Fruit fly (Drosophila melanogaster) whole organism, embryonic: ENCODE results near the gene dnc.

Experiments
- Ada2b ChIP-seq: fragments of 200-800 bp; sonication (Bioruptor generic); IDR thresholded peaks from 2 replicates; pipeline ENCODE4 v1.3.6; 2022; ENCODE audit warnings: missing biosample characterization, missing genetic modification characterization
- B-H1 ChIP-seq: fragments of 200-800 bp; sonication (Bioruptor generic); IDR thresholded peaks from 3 replicates; pipeline ENCODE4 v1.3.6; 2022; ENCODE audit warnings: missing biosample characterization, missing genetic modification characterization
- C15 ChIP-seq: fragments of 200-800 bp; sonication (Bioruptor generic); IDR thresholded peaks from 3 replicates; pipeline ENCODE4 v1.3.6; 2022; ENCODE audit warnings: missing biosample characterization, missing genetic modification characterization
- CG11085 ChIP-seq: fragments of 200-800 bp; sonication (Bioruptor generic); IDR thresholded peaks from 2 replicates; pipeline ENCODE4 v1.3.6; 2022; ENCODE audit warnings: missing biosample characterization, missing genetic modification characterization
- CG11695 ChIP-seq: fragments of 200-800 bp; sonication (Bioruptor generic); IDR thresholded peaks from 3 replicates; pipeline ENCODE4 v1.3.6; 2022; ENCODE audit warnings: missing biosample characterization, missing genetic modification characterization
- CG12942 ChIP-seq: fragments of 200-800 bp; sonication (Bioruptor generic); optimal IDR thresholded peaks from 3 replicates; lab custom pipeline; 2016; ENCODE audit warnings: missing biosample characterization, missing genetic modification characterization
- CG14050 ChIP-seq: fragments of 200-800 bp; sonication (Bioruptor generic); IDR thresholded peaks from 3 replicates; pipeline ENCODE4 v1.3.6; 2022; ENCODE audit warnings: missing biosample characterization, missing genetic modification characterization
- CG14965 ChIP-seq: fragments of 200-800 bp; sonication (Bioruptor generic); optimal IDR thresholded peaks from 2 replicates; lab custom pipeline; 2016; ENCODE audit warnings: missing biosample characterization, missing genetic modification characterization, borderline replicate concordance
- CG1529 ChIP-seq: fragments of 200-800 bp; sonication (Bioruptor generic); optimal IDR thresholded peaks from 3 replicates; lab custom pipeline; 2018; ENCODE audit warnings: missing biosample characterization, missing genetic modification characterization
- CG15479 ChIP-seq: fragments of 200-800 bp; sonication (Bioruptor generic); optimal IDR thresholded peaks from 3 replicates; lab custom pipeline; 2019; ENCODE audit warnings: missing biosample characterization, mild to moderate bottlenecking, missing genetic modification characterization, moderate library complexity
- CG16815 ChIP-seq: fragments of 200-800 bp; sonication (Bioruptor generic); optimal IDR thresholded peaks from 3 replicates; lab custom pipeline; 2017; ENCODE audit warnings: missing biosample characterization, mild to moderate bottlenecking, missing genetic modification characterization
- CG17186 ChIP-seq: fragments of 200-800 bp; sonication (Bioruptor generic); optimal IDR thresholded peaks from 3 replicates; lab custom pipeline; 2017; ENCODE audit warnings: missing biosample characterization, missing genetic modification reagents, missing genetic modification characterization
- CG17568 ChIP-seq: fragments of 200-800 bp; sonication (Bioruptor generic); optimal IDR thresholded peaks from 2 replicates; lab custom pipeline; 2018; ENCODE audit warnings: missing biosample characterization, mild to moderate bottlenecking, missing genetic modification characterization, moderate library complexity
- CG17612 ChIP-seq: fragments of 200-800 bp; sonication (Bioruptor generic); IDR thresholded peaks from 2 replicates; pipeline ENCODE4 v1.3.6; 2022; ENCODE audit warnings: missing biosample characterization, missing genetic modification characterization
- CG17802 ChIP-seq: fragments of 200-800 bp; sonication (Bioruptor generic); optimal IDR thresholded peaks from 2 replicates; lab custom pipeline; 2018; ENCODE audit warnings: missing biosample characterization, mild to moderate bottlenecking, missing genetic modification characterization, moderate library complexity
- CG18599 ChIP-seq: fragments of 200-800 bp; sonication (Bioruptor generic); optimal IDR thresholded peaks from 3 replicates; lab custom pipeline; 2017; ENCODE audit warnings: missing biosample characterization, missing genetic modification characterization, mild to moderate bottlenecking, moderate library complexity, missing genetic modification reagents
- CG18619 ChIP-seq: fragments of 200-800 bp; sonication (Bioruptor generic); optimal IDR thresholded peaks from 3 replicates; lab custom pipeline; 2017; ENCODE audit warnings: missing biosample characterization, mild to moderate bottlenecking, missing genetic modification characterization
- CG2678 ChIP-seq: fragments of 200-800 bp; sonication (Bioruptor generic); optimal IDR thresholded peaks from 3 replicates; lab custom pipeline; 2019; ENCODE audit warnings: missing biosample characterization, mild to moderate bottlenecking, missing genetic modification characterization, moderate library complexity
- CG2712 ChIP-seq: fragments of 200-800 bp; optimal IDR thresholded peaks from 3 replicates; lab custom pipeline; 2019; ENCODE audit warnings: missing biosample characterization, mild to moderate bottlenecking, missing genetic modification characterization, moderate library complexity
- CG2875 ChIP-seq: fragments of 200-800 bp; sonication (Bioruptor generic); optimal IDR thresholded peaks from 2 replicates; lab custom pipeline; 2017; ENCODE audit warnings: missing biosample characterization, mild to moderate bottlenecking, missing genetic modification characterization, missing genetic modification reagents
- CG31365 ChIP-seq: fragments of 200-800 bp; sonication (Bioruptor generic); optimal IDR thresholded peaks from 2 replicates; lab custom pipeline; 2018; ENCODE audit warnings: missing biosample characterization, mild to moderate bottlenecking, missing genetic modification characterization
- CG34224 ChIP-seq: fragments of 200-800 bp; sonication (Bioruptor generic); IDR thresholded peaks from 3 replicates; pipeline ENCODE4 v1.3.6; 2022; ENCODE audit warnings: missing biosample characterization, missing genetic modification characterization; ENCODE audit not compliant: partially characterized antibody
- CG6689 ChIP-seq: fragments of 200-800 bp; sonication (Bioruptor generic); IDR thresholded peaks from 2 replicates; pipeline ENCODE4 v1.3.6; 2022; ENCODE audit warnings: missing biosample characterization, missing genetic modification characterization
- CG7963 ChIP-seq: fragments of 200-800 bp; sonication (Bioruptor generic); IDR thresholded peaks from 3 replicates; pipeline ENCODE4 v1.3.6; 2022; ENCODE audit warnings: missing biosample characterization, missing genetic modification characterization; ENCODE audit not compliant: partially characterized antibody
- CG8281 ChIP-seq: fragments of 200-800 bp; sonication (Bioruptor generic); optimal IDR thresholded peaks from 2 replicates; lab custom pipeline; 2018; ENCODE audit warnings: missing biosample characterization, mild to moderate bottlenecking, missing genetic modification characterization, moderate library complexity
- CG9797 ChIP-seq: fragments of 200-800 bp; sonication (Bioruptor generic); optimal IDR thresholded peaks from 3 replicates; lab custom pipeline; 2018; ENCODE audit warnings: missing biosample characterization, mild to moderate bottlenecking, missing genetic modification characterization
- Deaf1 ChIP-seq: fragments of 200-800 bp; optimal IDR thresholded peaks from 3 replicates; lab custom pipeline; 2019; ENCODE audit warnings: missing biosample characterization, mild to moderate bottlenecking, missing genetic modification characterization, moderate library complexity
- H2.0 ChIP-seq: fragments of 200-800 bp; sonication (Bioruptor generic); IDR thresholded peaks from 2 replicates; pipeline ENCODE4 v1.3.6; 2022; ENCODE audit warnings: missing biosample characterization, missing genetic modification characterization
- PHDP ChIP-seq: fragments of 200-800 bp; sonication (Bioruptor generic); optimal IDR thresholded peaks from 3 replicates; lab custom pipeline; 2018; ENCODE audit warnings: missing biosample characterization, mild to moderate bottlenecking, missing genetic modification characterization, moderate library complexity
- Pdp1 ChIP-seq, 2 experiments: fragments of 200-800 bp; sonication (Bioruptor generic); optimal IDR thresholded peaks; 3 replicates each; lab custom pipeline; 2016; ENCODE audit warnings: missing biosample characterization in 2 of 2, missing genetic modification characterization in 2 of 2, mild to moderate bottlenecking in 1 of 2, moderate library complexity in 1 of 2
- Side ChIP-seq: fragments of 200-800 bp; sonication (Bioruptor generic); optimal IDR thresholded peaks from 2 replicates; lab custom pipeline; 2016; ENCODE audit warnings: missing biosample characterization, missing genetic modification characterization
- Stat92E ChIP-seq, 3 experiments: fragments of >200 bp in 2 of 3; fragments of 200-800 bp in 1 of 3; sonication (Bioruptor generic) in 1 of 3; optimal IDR thresholded peaks; 2 replicates each; lab custom pipeline; 2017 to 2019; ENCODE audit warnings: missing biosample characterization in 3 of 3, missing genetic modification characterization in 3 of 3, mild to moderate bottlenecking in 1 of 3, moderate library complexity in 1 of 3
- amos ChIP-seq: fragments of 200-800 bp; sonication (Bioruptor generic); IDR thresholded peaks from 2 replicates; pipeline ENCODE4 v1.3.6; 2022; ENCODE audit warnings: missing biosample characterization, missing genetic modification characterization; ENCODE audit not compliant: partially characterized antibody
- bbx ChIP-seq: fragments of 200-800 bp; sonication (Bioruptor generic); IDR thresholded peaks from 2 replicates; pipeline ENCODE4 v1.3.6; 2022; ENCODE audit warnings: missing biosample characterization, missing genetic modification characterization; ENCODE audit not compliant: partially characterized antibody
- cato ChIP-seq: fragments of 200-800 bp; sonication (Bioruptor generic); optimal IDR thresholded peaks from 2 replicates; lab custom pipeline; 2016; ENCODE audit warnings: missing biosample characterization, missing genetic modification characterization, borderline replicate concordance
- chif ChIP-seq, 2 experiments: fragments of 200-800 bp; sonication (Bioruptor generic); optimal IDR thresholded peaks; 3 replicates each; lab custom pipeline; 2016; ENCODE audit warnings: missing biosample characterization in 2 of 2, missing genetic modification characterization in 2 of 2
- dmrt99B ChIP-seq: fragments of 200-800 bp; sonication (Bioruptor generic); optimal IDR thresholded peaks from 2 replicates; lab custom pipeline; 2018; ENCODE audit warnings: missing biosample characterization, mild to moderate bottlenecking, missing genetic modification characterization, moderate library complexity
- hb ChIP-seq: fragments of 200-800 bp; sonication (Bioruptor generic); IDR thresholded peaks from 3 replicates; pipeline ENCODE4 v1.3.6; 2022; ENCODE audit warnings: missing biosample characterization, missing genetic modification characterization; ENCODE audit not compliant: partially characterized antibody
- jing ChIP-seq: fragments of 200-800 bp; sonication (Bioruptor generic); optimal IDR thresholded peaks from 2 replicates; lab custom pipeline; 2018; ENCODE audit warnings: missing biosample characterization, mild to moderate bottlenecking, missing genetic modification characterization
- kni ChIP-seq: fragments of 200-800 bp; sonication (Bioruptor generic); optimal IDR thresholded peaks from 3 replicates; lab custom pipeline; 2017; ENCODE audit warnings: mild to moderate bottlenecking, missing biosample characterization, missing genetic modification reagents, missing genetic modification characterization
- maf-S ChIP-seq: fragments of 200-800 bp; sonication (Bioruptor generic); optimal IDR thresholded peaks from 2 replicates; lab custom pipeline; 2016; ENCODE audit warnings: missing biosample characterization, missing genetic modification characterization
- mld ChIP-seq: fragments of 200-800 bp; sonication (Bioruptor generic); IDR thresholded peaks from 3 replicates; pipeline ENCODE4 v1.3.6; 2022; ENCODE audit warnings: missing biosample characterization, missing genetic modification characterization; ENCODE audit not compliant: partially characterized antibody
- nau ChIP-seq: fragments of 200-800 bp; sonication (Bioruptor generic); optimal IDR thresholded peaks from 3 replicates; lab custom pipeline; 2017; ENCODE audit warnings: missing biosample characterization, mild to moderate bottlenecking, missing genetic modification characterization, missing genetic modification reagents
- odd ChIP-seq: fragments of 200-800 bp; sonication (Bioruptor generic); optimal IDR thresholded peaks from 2 replicates; lab custom pipeline; 2017; ENCODE audit warnings: missing biosample characterization, mild to moderate bottlenecking, missing genetic modification characterization
- repo ChIP-seq: fragments of 200-800 bp; sonication (Bioruptor generic); optimal IDR thresholded peaks from 2 replicates; lab custom pipeline; 2016; ENCODE audit warnings: missing biosample characterization, missing genetic modification characterization
- sens-2 ChIP-seq: fragments of 200-800 bp; sonication (Bioruptor generic); IDR thresholded peaks from 2 replicates; pipeline ENCODE4 v1.3.6; 2022; ENCODE audit warnings: missing biosample characterization, missing genetic modification characterization
- ssp ChIP-seq: fragments of 200-800 bp; sonication (Bioruptor generic); IDR thresholded peaks from 2 replicates; pipeline ENCODE4 v1.3.6; 2022; ENCODE audit warnings: missing biosample characterization, missing genetic modification characterization
- toy ChIP-seq: fragments of 200-800 bp; sonication (Bioruptor generic); IDR thresholded peaks from 2 replicates; pipeline ENCODE4 v1.3.6; 2022; ENCODE audit warnings: missing biosample characterization, missing genetic modification characterization
- trh ChIP-seq: fragments of 200-800 bp; sonication (Bioruptor generic); optimal IDR thresholded peaks from 2 replicates; lab custom pipeline; 2016; ENCODE audit warnings: missing biosample characterization, missing genetic modification characterization

Gene dnc

dm6 chrX:3381667-3382066 lies 205.4 kb downstream of the dnc start (continued):
- TF ChIP-seq ssp (GFP tag; lab: Robert Waterston, UW) (no peak), Side (peak; percentile 63), CG17568 (no peak), kni (GFP tag; lab: Kevin White, UChicago) (no peak), B-H1 (peak; percentile 70), C15 (GFP tag; lab: Robert Waterston, UW) (no peak), hb (GFP tag; lab: Robert Waterston, UW) (no peak; the same call in 2 of the 3 replicates), CG14050 (GFP tag; lab: Robert Waterston, UW) (peak; percentile 74), repo (GFP tag; lab: Kevin White, UChicago) (peak; percentile 44), toy (no peak), Stat92E (GFP tag; optimal IDR thresholded peaks at IDR 0.05; lab: Kevin White, UChicago) (no peak), CG17186 (GFP tag; lab: Kevin White, UChicago) (no peak), PHDP (peak; percentile 74), CG12942 (peak; percentile 66), maf-S (GFP tag; lab: Kevin White, UChicago) (peak; percentile 60), CG2678 (peak; percentile 72), trh (GFP tag; lab: Kevin White, UChicago) (peak; percentile 28), CG11695 (peak; percentile 72; the same call in 2 of the 3 replicates), CG6689 (GFP tag; lab: Robert Waterston, UW) (no peak; the same call in 1 of the 2 replicates), CG17802 (tag; lab: Kevin White, UChicago) (no peak), CG2712 (peak; percentile 75), H2.0 (GFP tag; lab: Robert Waterston, UW) (peak; percentile 85), CG18599 (peak; percentile 62), CG1529 (GFP tag; lab: Kevin White, UChicago) (peak; percentile 68), CG9797 (GFP tag; lab: Kevin White, UChicago) (no peak), Deaf1 (tag; lab: Kevin White, UChicago) (peak; percentile 26), CG17612 (no peak; the same call in 1 of the 2 replicates), CG7963 (GFP tag; lab: Robert Waterston, UW) (no peak), bbx (GFP tag; lab: Robert Waterston, UW) (no peak), dmrt99B (tag; lab: Kevin White, UChicago) (peak; percentile 85), nau (GFP tag; lab: Kevin White, UChicago) (peak; percentile 56), amos (GFP tag; lab: Robert Waterston, UW) (no peak), CG8281 (peak; percentile 23), CG18619 (GFP tag; lab: Kevin White, UChicago) (peak; percentile 53), jing (GFP tag; lab: Kevin White, UChicago) (peak; percentile 74), Ada2b (GFP tag; lab: Robert Waterston, UW) (peak; percentile 87), cato (GFP tag; lab: Kevin White, UChicago) (peak; percentile 51), CG14965 (GFP tag; lab: Kevin White, UChicago) (no peak), Pdp1 (GFP tag; optimal IDR thresholded peaks at IDR 0.05; lab: Kevin White, UChicago) (peak; percentile 72 to 80), CG16815 (peak; percentile 41), odd (GFP tag; lab: Kevin White, UChicago) (peak; percentile 15), CG11085 (GFP tag; lab: Robert Waterston, UW) (no peak), sens-2 (no peak), mld (no peak), CG31365 (tag; lab: Kevin White, UChicago) (peak; percentile 8), CG15479 (GFP tag; lab: Kevin White, UChicago) (no peak), CG34224 (GFP tag; lab: Robert Waterston, UW) (no peak), chif (GFP tag; optimal IDR thresholded peaks at IDR 0.05; lab: Kevin White, UChicago) (peak; percentile 67 to 75), CG2875 (GFP tag; lab: Kevin White, UChicago) (peak; percentile 42)
